Worm (Caenorhabditis elegans) whole organism, L2 larva: Measurements from ENCODE around the gene vps-39.

Source experiments
- Y55F3AM.14 ChIP-seq: fragments of 200-800 bp; sonication (Bioruptor generic); optimal IDR thresholded peaks from 2 replicates; lab custom pipeline; 2018; ENCODE audit warnings: mild to moderate bottlenecking, missing genetic modification characterization, missing compliant biosample characterization
- alr-1 ChIP-seq: fragments of 150-350 bp; optimal IDR thresholded peaks from 2 replicates; lab custom pipeline; 2014; ENCODE audit warnings: missing biosample characterization, missing genetic modification characterization
- ama-1 ChIP-seq: fragments of 150-350 bp; optimal IDR thresholded peaks from 2 replicates; lab custom pipeline; 2018; ENCODE audit warnings: inconsistent platforms
- ceh-82 ChIP-seq: fragments of 150-350 bp; optimal IDR thresholded peaks from 2 replicates; lab custom pipeline; 2014; ENCODE audit warnings: missing biosample characterization, missing genetic modification characterization
- egl-27 ChIP-seq: sonication (generic microtip); optimal IDR thresholded peaks from 3 replicates; lab custom pipeline; 2017; ENCODE audit warnings: missing biosample characterization, missing genetic modification reagents, missing genetic modification characterization
- elt-1 ChIP-seq: fragments of 150-350 bp; optimal IDR thresholded peaks from 2 replicates; lab custom pipeline; 2014; ENCODE audit warnings: missing biosample characterization, missing genetic modification characterization
- fos-1 ChIP-seq: fragments of 150-350 bp; optimal IDR thresholded peaks from 2 replicates; lab custom pipeline; 2014; ENCODE audit warnings: missing biosample characterization, missing genetic modification characterization
- lin-11 ChIP-seq: fragments of 150-350 bp; sonication (generic microtip); optimal IDR thresholded peaks from 2 replicates; lab custom pipeline; 2014; ENCODE audit warnings: missing biosample characterization, missing genetic modification characterization, inconsistent platforms, mixed read lengths
- mbf-1 ChIP-seq: sonication (generic microtip); optimal IDR thresholded peaks from 2 replicates; lab custom pipeline; 2017; ENCODE audit warnings: missing biosample characterization, missing genetic modification characterization
- sma-3 ChIP-seq: sonication (generic microtip); optimal IDR thresholded peaks from 2 replicates; lab custom pipeline; 2016; ENCODE audit warnings: missing genetic modification reagents, missing genetic modification characterization, missing compliant biosample characterization
- snpc-4 ChIP-seq: fragments of 150-350 bp; optimal IDR thresholded peaks from 2 replicates; lab custom pipeline; 2014; ENCODE audit warnings: missing biosample characterization, missing genetic modification characterization
- unc-39 ChIP-seq: fragments of 150-350 bp; optimal IDR thresholded peaks from 2 replicates; lab custom pipeline; 2014; ENCODE audit warnings: missing biosample characterization, missing genetic modification characterization
- ztf-11 ChIP-seq: sonication (generic microtip); optimal IDR thresholded peaks from 2 replicates; lab custom pipeline; 2017; ENCODE audit warnings: missing biosample characterization, missing genetic modification characterization

DNA sequence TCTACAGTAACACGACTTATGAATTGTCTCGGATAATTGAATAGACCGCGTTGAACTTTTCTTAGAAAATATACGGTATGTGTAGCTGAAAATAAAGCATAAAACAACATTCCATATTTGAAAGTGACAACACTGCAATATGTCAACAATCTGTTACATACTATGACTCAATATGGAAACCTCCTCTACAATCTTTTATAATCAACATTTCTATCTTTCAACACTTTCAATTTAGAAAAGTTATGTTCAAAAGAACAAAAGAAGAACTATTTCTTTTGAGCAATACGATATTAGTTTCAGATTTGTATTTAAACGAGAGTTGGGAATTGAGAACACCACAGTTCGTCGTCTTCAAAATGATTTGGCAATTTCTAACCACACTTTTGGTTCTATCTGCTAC is 44.3 kb upstream of the vps-39 start, which contains the start of gene D1086.10:
- no peak for TF ChIP-seq ama-1 (lab: Kevin White, UChicago)
- TF ChIP-seq elt-1 (tag; lab: Kevin White, UChicago): no peak
- no peak for TF ChIP-seq fos-1 (tag; lab: Kevin White, UChicago)
- TF ChIP-seq ztf-11 (tag; lab: Kevin White, UChicago): no peak
- no peak for TF ChIP-seq mbf-1 (tag; lab: Kevin White, UChicago)
- no peak for TF ChIP-seq snpc-4 (tag; lab: Kevin White, UChicago)
- no peak for TF ChIP-seq egl-27 (tag; lab: Kevin White, UChicago)
- TF ChIP-seq ceh-82 (tag; lab: Kevin White, UChicago): no peak
- no peak for TF ChIP-seq lin-11
- TF ChIP-seq alr-1 (tag; lab: Kevin White, UChicago): no peak
- no peak for TF ChIP-seq unc-39 (tag; lab: Kevin White, UChicago)
- TF ChIP-seq sma-3 (GFP tag; lab: Kevin White, UChicago): no peak
- TF ChIP-seq Y55F3AM.14 (GFP tag; lab: Kevin White, UChicago): no peak
